Fruit fly (Drosophila melanogaster) whole organism, embryonic: Measurements from ENCODE around the gene CG42240.

Source experiments
- BEAF-32 ChIP-seq: fragments of 200-800 bp; sonication (Bioruptor generic); optimal IDR thresholded peaks from 3 replicates; lab custom pipeline; 2017; ENCODE audit warnings: missing biosample characterization, missing genetic modification characterization, mild to moderate bottlenecking, moderate library complexity, missing genetic modification reagents
- CG10462 ChIP-seq: fragments of 200-800 bp; sonication (Bioruptor generic); optimal IDR thresholded peaks from 2 replicates; lab custom pipeline; 2016; ENCODE audit warnings: missing biosample characterization, missing genetic modification characterization
- CG10979 ChIP-seq: fragments of 200-800 bp; sonication (Bioruptor generic); optimal IDR thresholded peaks from 2 replicates; lab custom pipeline; 2018; ENCODE audit warnings: missing biosample characterization, mild to moderate bottlenecking, missing genetic modification characterization, moderate library complexity
- CG11504 ChIP-seq: fragments of 200-800 bp; sonication (Bioruptor generic); optimal IDR thresholded peaks from 3 replicates; lab custom pipeline; 2019; ENCODE audit warnings: missing biosample characterization, mild to moderate bottlenecking, missing genetic modification characterization, moderate library complexity
- CG12769 ChIP-seq: fragments of 200-800 bp; sonication (Bioruptor generic); optimal IDR thresholded peaks from 2 replicates; lab custom pipeline; 2019; ENCODE audit warnings: missing biosample characterization, mild to moderate bottlenecking, missing genetic modification characterization, moderate library complexity
- CG13424 ChIP-seq: fragments of 200-800 bp; sonication (Bioruptor generic); optimal IDR thresholded peaks from 2 replicates; lab custom pipeline; 2019; ENCODE audit warnings: missing biosample characterization, mild to moderate bottlenecking, missing genetic modification characterization, moderate library complexity
- CG15073 ChIP-seq: fragments of 200-800 bp; sonication (Bioruptor generic); optimal IDR thresholded peaks from 2 replicates; lab custom pipeline; 2016; ENCODE audit warnings: missing biosample characterization, missing genetic modification characterization
- CG15269 ChIP-seq: fragments of 200-800 bp; sonication (Bioruptor generic); optimal IDR thresholded peaks from 2 replicates; lab custom pipeline; 2018; ENCODE audit warnings: missing biosample characterization, mild to moderate bottlenecking, missing genetic modification characterization, moderate library complexity
- CG17328 ChIP-seq: fragments of 200-800 bp; sonication (Bioruptor generic); IDR thresholded peaks from 2 replicates; pipeline ENCODE4 v1.3.6; 2022; ENCODE audit warnings: missing biosample characterization, missing genetic modification characterization
- CG17361 ChIP-seq: fragments of 200-800 bp; sonication (Bioruptor generic); IDR thresholded peaks from 3 replicates; pipeline ENCODE4 v1.3.6; 2022; ENCODE audit warnings: missing biosample characterization, missing genetic modification characterization
- CG1832 ChIP-seq: fragments of 200-800 bp; sonication (Bioruptor generic); optimal IDR thresholded peaks from 2 replicates; lab custom pipeline; 2017; ENCODE audit warnings: missing biosample characterization, mild to moderate bottlenecking, missing genetic modification characterization, inconsistent platforms
- CG2678 ChIP-seq: fragments of 200-800 bp; sonication (Bioruptor generic); optimal IDR thresholded peaks from 3 replicates; lab custom pipeline; 2019; ENCODE audit warnings: missing biosample characterization, mild to moderate bottlenecking, missing genetic modification characterization, moderate library complexity
- CG2712 ChIP-seq: fragments of 200-800 bp; optimal IDR thresholded peaks from 3 replicates; lab custom pipeline; 2019; ENCODE audit warnings: missing biosample characterization, mild to moderate bottlenecking, missing genetic modification characterization, moderate library complexity
- CG31224 ChIP-seq: fragments of 200-800 bp; sonication (Bioruptor generic); IDR thresholded peaks from 2 replicates; pipeline ENCODE4 v1.3.6; 2022; ENCODE audit warnings: missing biosample characterization, missing genetic modification characterization
- CG32772 ChIP-seq: fragments of 200-800 bp; sonication (Bioruptor generic); IDR thresholded peaks from 2 replicates; pipeline ENCODE4 v1.3.6; 2022; ENCODE audit warnings: missing biosample characterization, missing genetic modification characterization
- CG33557 ChIP-seq: fragments of 200-800 bp; sonication (Bioruptor generic); optimal IDR thresholded peaks from 2 replicates; lab custom pipeline; 2019; ENCODE audit warnings: missing biosample characterization, mild to moderate bottlenecking, missing genetic modification characterization, moderate library complexity
- CG7357 ChIP-seq: fragments of 200-800 bp; sonication (Bioruptor generic); IDR thresholded peaks from 3 replicates; pipeline ENCODE4 v1.3.6; 2022; ENCODE audit warnings: missing biosample characterization, missing genetic modification characterization
- CkIIα-i1 ChIP-seq: fragments of 200-800 bp; sonication (Bioruptor generic); IDR thresholded peaks from 2 replicates; pipeline ENCODE4 v1.3.6; 2022; ENCODE audit warnings: missing biosample characterization, missing genetic modification characterization
- Drgx ChIP-seq: fragments of 200-800 bp; sonication (Bioruptor generic); IDR thresholded peaks from 2 replicates; pipeline ENCODE4 v1.3.6; 2022; ENCODE audit warnings: missing biosample characterization, missing genetic modification characterization
- Eip74EF ChIP-seq, 2 experiments: fragments of 200-800 bp in 1 of 2; fragments of >200 bp in 1 of 2; sonication (Bioruptor generic) in 1 of 2; optimal IDR thresholded peaks; 2 replicates each; lab custom pipeline; 2017 to 2019; ENCODE audit warnings: missing biosample characterization in 2 of 2, missing genetic modification characterization in 2 of 2, mild to moderate bottlenecking in 1 of 2, moderate library complexity in 1 of 2
- Hr39 ChIP-seq: fragments of >200 bp; optimal IDR thresholded peaks from 2 replicates; lab custom pipeline; 2017
- Hr78 ChIP-seq, 2 experiments: fragments of 200-800 bp in 1 of 2; fragments of >200 bp in 1 of 2; sonication (Bioruptor generic) in 1 of 2; optimal IDR thresholded peaks; 2 replicates each; lab custom pipeline; 2017 to 2019; ENCODE audit warnings: missing biosample characterization in 2 of 2, missing genetic modification characterization in 2 of 2, mild to moderate bottlenecking in 1 of 2, moderate library complexity in 1 of 2
- Med ChIP-seq: fragments of 200-800 bp; sonication (Bioruptor generic); peaks from one replicate; lab custom pipeline; 2016; ENCODE audit warnings: missing biosample characterization, missing genetic modification characterization, mild to moderate bottlenecking, inconsistent platforms, moderate library complexity
- Oaz ChIP-seq: fragments of 200-800 bp; sonication (Bioruptor generic); IDR thresholded peaks from 2 replicates; pipeline ENCODE4 v1.3.6; 2022; ENCODE audit warnings: missing biosample characterization, missing genetic modification characterization
- Sox102F ChIP-seq: fragments of 200-800 bp; sonication (Bioruptor generic); optimal IDR thresholded peaks from 2 replicates; lab custom pipeline; 2018; ENCODE audit warnings: missing biosample characterization, mild to moderate bottlenecking, missing genetic modification characterization, moderate library complexity
- Ssrp ChIP-seq: fragments of 200-800 bp; sonication (Bioruptor generic); optimal IDR thresholded peaks from 2 replicates; lab custom pipeline; 2018; ENCODE audit warnings: missing biosample characterization, mild to moderate bottlenecking, missing genetic modification characterization, moderate library complexity
- bsh ChIP-seq, 2 experiments: fragments of 200-800 bp; sonication (Bioruptor generic); optimal IDR thresholded peaks; 2 replicates each; lab custom pipeline; 2017 to 2018; ENCODE audit warnings: mild to moderate bottlenecking in 2 of 2, missing biosample characterization in 2 of 2, missing genetic modification characterization in 2 of 2, moderate library complexity in 1 of 2
- corto ChIP-seq: fragments of 200-800 bp; sonication (Bioruptor generic); optimal IDR thresholded peaks from 2 replicates; lab custom pipeline; 2016; ENCODE audit warnings: missing biosample characterization, mild to moderate bottlenecking, missing genetic modification characterization, moderate library complexity
- dmrt99B ChIP-seq: fragments of 200-800 bp; sonication (Bioruptor generic); optimal IDR thresholded peaks from 2 replicates; lab custom pipeline; 2018; ENCODE audit warnings: missing biosample characterization, mild to moderate bottlenecking, missing genetic modification characterization, moderate library complexity
- dysf ChIP-seq: fragments of 200-800 bp; sonication (Bioruptor generic); IDR thresholded peaks from 3 replicates; pipeline ENCODE4 v1.3.6; 2022; ENCODE audit warnings: missing biosample characterization, missing genetic modification characterization
- gem ChIP-seq: fragments of 200-800 bp; sonication (Bioruptor generic); optimal IDR thresholded peaks from 2 replicates; lab custom pipeline; 2019; ENCODE audit warnings: missing biosample characterization, mild to moderate bottlenecking, missing genetic modification characterization, moderate library complexity
- grau ChIP-seq: fragments of 200-800 bp; optimal IDR thresholded peaks from 3 replicates; lab custom pipeline; 2019; ENCODE audit warnings: missing biosample characterization, mild to moderate bottlenecking, missing genetic modification characterization, moderate library complexity
- jigr1 ChIP-seq: fragments of 200-800 bp; sonication (Bioruptor generic); IDR thresholded peaks from 3 replicates; pipeline ENCODE4 v1.3.6; 2022; ENCODE audit warnings: missing biosample characterization, missing genetic modification characterization
- lab ChIP-seq: fragments of 200-800 bp; sonication (Bioruptor generic); optimal IDR thresholded peaks from 3 replicates; lab custom pipeline; 2017; ENCODE audit warnings: missing biosample characterization, missing genetic modification characterization, mild to moderate bottlenecking, moderate library complexity, missing genetic modification reagents
- nmo ChIP-seq: fragments of 200-800 bp; sonication (Bioruptor generic); optimal IDR thresholded peaks from 2 replicates; lab custom pipeline; 2018; ENCODE audit warnings: missing biosample characterization, mild to moderate bottlenecking, missing genetic modification characterization, moderate library complexity
- nom ChIP-seq: fragments of 200-800 bp; sonication (Bioruptor generic); optimal IDR thresholded peaks from 2 replicates; lab custom pipeline; 2017; ENCODE audit warnings: missing biosample characterization, missing genetic modification characterization, mild to moderate bottlenecking, moderate library complexity, missing genetic modification reagents
- onecut ChIP-seq: fragments of 200-800 bp; sonication (Bioruptor generic); IDR thresholded peaks from 2 replicates; pipeline ENCODE4 v1.3.6; 2022; ENCODE audit warnings: missing biosample characterization, missing genetic modification characterization
- pfk ChIP-seq: fragments of 200-800 bp; sonication (Bioruptor generic); optimal IDR thresholded peaks from 2 replicates; lab custom pipeline; 2018; ENCODE audit warnings: missing biosample characterization, mild to moderate bottlenecking, missing genetic modification characterization, moderate library complexity
- phol ChIP-seq: fragments of 200-800 bp; sonication (Bioruptor generic); optimal IDR thresholded peaks from 3 replicates; lab custom pipeline; 2018; ENCODE audit warnings: missing biosample characterization, mild to moderate bottlenecking, missing genetic modification characterization, moderate library complexity
- row ChIP-seq: fragments of 200-800 bp; sonication (Bioruptor generic); IDR thresholded peaks from 3 replicates; pipeline ENCODE4 v1.3.6; 2022; ENCODE audit warnings: missing biosample characterization, missing genetic modification characterization
- sr ChIP-seq: fragments of 200-800 bp; sonication (Bioruptor generic); IDR thresholded peaks from 3 replicates; pipeline ENCODE4 v1.3.6; 2022; ENCODE audit warnings: missing biosample characterization, missing genetic modification characterization
- tll ChIP-seq, 2 experiments: fragments of 200-800 bp in 1 of 2; fragments of >200 bp in 1 of 2; sonication (Bioruptor generic) in 1 of 2; optimal IDR thresholded peaks; 2 replicates each; lab custom pipeline; 2017 to 2019; ENCODE audit warnings: missing biosample characterization in 2 of 2, missing genetic modification characterization in 2 of 2, mild to moderate bottlenecking in 1 of 2, moderate library complexity in 1 of 2
- vvl ChIP-seq: fragments of 200-800 bp; sonication (Bioruptor generic); IDR thresholded peaks from 2 replicates; pipeline ENCODE4 v1.3.6; 2022; ENCODE audit warnings: missing biosample characterization, missing genetic modification characterization
- wdn ChIP-seq: fragments of 200-800 bp; sonication (Bioruptor generic); IDR thresholded peaks from 2 replicates; pipeline ENCODE4 v1.3.6; 2022; ENCODE audit warnings: missing biosample characterization, missing genetic modification characterization
- wor ChIP-seq: fragments of 200-800 bp; sonication (Bioruptor generic); IDR thresholded peaks from 2 replicates; pipeline ENCODE4 v1.3.6; 2022; ENCODE audit warnings: missing biosample characterization, missing genetic modification characterization

The CG42240 gene

DNA sequence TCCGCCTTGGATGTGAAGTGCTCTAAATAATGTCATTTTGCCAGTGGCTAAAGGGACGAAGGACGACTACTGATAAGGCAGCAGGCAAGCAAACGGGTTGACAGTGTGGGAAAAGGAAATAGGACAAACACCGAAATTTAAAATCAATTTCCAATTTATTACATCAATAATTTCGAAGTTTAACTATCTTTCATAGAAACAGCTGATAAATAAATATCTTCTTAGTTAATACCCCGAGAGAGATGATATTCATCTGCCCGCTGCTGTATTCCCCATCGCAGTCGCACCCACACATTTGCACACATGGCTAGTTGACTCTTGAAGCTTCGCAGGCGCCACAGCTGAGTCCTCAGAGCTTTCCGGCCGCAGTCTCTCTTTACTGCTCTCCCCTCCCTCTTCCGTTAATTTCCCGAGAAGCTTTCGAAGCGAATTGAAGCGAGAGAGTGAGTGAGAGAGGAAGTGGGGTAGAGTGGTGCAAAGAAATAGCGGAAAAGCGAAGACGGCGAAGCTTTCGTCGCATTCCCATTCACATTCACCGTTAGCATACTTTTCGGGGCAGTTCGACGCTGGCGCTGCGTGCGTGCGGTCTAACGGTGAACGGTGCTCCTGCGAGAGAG is 13.7 kb upstream of the CG42240 start (continued):
- 0 out of 3 replicates have a peak, but pooled peaks have one; percentile 38 for TF ChIP-seq CG7357 (GFP tag; lab: Robert Waterston, UW)
- no peak for TF ChIP-seq BEAF-32 (GFP tag; lab: Kevin White, UChicago)
- TF ChIP-seq pfk (GFP tag; lab: Kevin White, UChicago), result no peak
- TF ChIP-seq CG10462 (GFP tag; lab: Kevin White, UChicago), result no peak
- TF ChIP-seq CG15073 (GFP tag; lab: Kevin White, UChicago), result no peak
- TF ChIP-seq CG17328 (GFP tag; lab: Robert Waterston, UW), result peak; percentile 68
- no peak for TF ChIP-seq corto (GFP tag; lab: Kevin White, UChicago)
- TF ChIP-seq jigr1, result no peak
- TF ChIP-seq CG10979, result no peak
- TF ChIP-seq onecut, result peak; percentile 55

DNA sequence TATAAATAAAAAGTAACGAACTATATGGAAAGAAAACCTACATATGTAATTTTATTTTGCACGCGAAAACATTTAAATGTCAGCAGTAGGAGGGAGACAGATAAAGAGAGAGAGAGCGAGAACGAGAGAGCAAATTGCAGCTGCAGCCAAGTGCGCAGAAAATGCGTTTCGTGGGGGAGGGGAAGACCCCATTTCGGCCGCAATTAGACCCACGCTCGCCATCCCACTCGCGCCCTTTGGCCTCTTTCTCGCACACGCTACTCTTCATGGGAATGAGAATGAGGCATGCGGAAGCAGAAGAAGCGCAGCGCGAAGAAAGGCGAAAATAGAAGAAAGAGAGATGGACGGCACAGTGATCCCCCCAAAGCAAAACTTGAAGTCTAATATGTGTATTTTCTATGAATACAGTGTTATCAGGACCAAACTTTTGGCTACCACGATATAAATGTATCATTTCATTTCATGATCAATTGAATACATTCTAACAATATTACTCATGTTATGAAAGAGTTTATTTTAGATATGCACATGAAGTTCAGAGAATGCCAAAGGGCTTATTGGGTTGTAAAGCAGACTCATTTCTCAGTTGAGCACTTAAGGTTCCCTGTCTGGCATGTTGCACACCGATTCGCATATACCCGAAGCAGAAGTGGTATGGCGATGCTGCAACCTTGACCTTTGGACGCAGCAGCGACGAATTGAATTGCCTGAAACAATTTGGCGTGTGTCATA is 2.5 kb downstream of the CG42240 start:
- TF ChIP-seq vvl (GFP tag; lab: Robert Waterston, UW), result no peak
- peak; percentile 28 for TF ChIP-seq dmrt99B (tag; lab: Kevin White, UChicago)
- TF ChIP-seq grau (tag; lab: Kevin White, UChicago), result peak; percentile 53
- TF ChIP-seq Sox102F (GFP tag; lab: Kevin White, UChicago), result peak; percentile 22
- no peak for TF ChIP-seq wdn (GFP tag; lab: Robert Waterston, UW)
- TF ChIP-seq CG32772 (GFP tag; lab: Robert Waterston, UW), result 0 out of 2 replicates have a peak, but pooled peaks have one; percentile 16
- TF ChIP-seq dysf (GFP tag; lab: Robert Waterston, UW), result 0 out of 3 replicates have a peak, but pooled peaks have one; percentile 16
- peak; percentile 26 for TF ChIP-seq CG11504 (tag; lab: Kevin White, UChicago)
- TF ChIP-seq phol (tag; lab: Kevin White, UChicago), result peak; percentile 2
- peak; percentile 42; the same call in 1 of the 2 replicates for TF ChIP-seq Drgx (GFP tag; lab: Robert Waterston, UW)
- peak; percentile 26 for TF ChIP-seq CG13424
- peak; percentile 39; the same call in 2 of the 3 replicates for TF ChIP-seq row (GFP tag; lab: Robert Waterston, UW)
- peak; percentile 6 for TF ChIP-seq CG12769 (tag; lab: Kevin White, UChicago)
- TF ChIP-seq sr (GFP tag; lab: Robert Waterston, UW), result 0 out of 3 replicates have a peak, but pooled peaks have one; percentile 10
- TF ChIP-seq Oaz (GFP tag; lab: Robert Waterston, UW), result no peak
- TF ChIP-seq tll (GFP tag; optimal IDR thresholded peaks at IDR 0.05; lab: Kevin White, UChicago), result no peak
- peak in 1 of 2 experiments; percentile 26 for TF ChIP-seq Eip74EF (GFP tag; optimal IDR thresholded peaks at IDR 0.05; lab: Kevin White, UChicago)
- TF ChIP-seq CG2678 (tag; lab: Kevin White, UChicago), result peak; percentile 6
- peak; percentile 24; the same call in 1 of the 3 replicates for TF ChIP-seq CG17361 (GFP tag; lab: Robert Waterston, UW)
- TF ChIP-seq bsh (GFP tag; optimal IDR thresholded peaks at IDR 0.05; lab: Kevin White, UChicago), result peak; percentile 5 to 28
- TF ChIP-seq CkIIα-i1 (GFP tag; lab: Robert Waterston, UW), result no peak
- TF ChIP-seq Ssrp (tag; lab: Kevin White, UChicago), result peak; percentile 7
- peak; percentile 9 for TF ChIP-seq nmo (GFP tag; lab: Kevin White, UChicago)
- peak; percentile 12 for TF ChIP-seq CG15269 (tag; lab: Kevin White, UChicago)
- TF ChIP-seq nom (GFP tag; lab: Kevin White, UChicago), result peak; percentile 12
- peak; percentile 7 for TF ChIP-seq lab (GFP tag; lab: Kevin White, UChicago)
- no peak for TF ChIP-seq wor (GFP tag; lab: Robert Waterston, UW)
- TF ChIP-seq Hr78 (GFP tag; optimal IDR thresholded peaks at IDR 0.05; lab: Kevin White, UChicago), result peak in 1 of 2 experiments; percentile 76
- no peak for TF ChIP-seq Hr39
- no peak for TF ChIP-seq CG33557 (GFP tag; lab: Kevin White, UChicago)
- no peak for TF ChIP-seq CG31224 (GFP tag; lab: Robert Waterston, UW)
- peak; percentile 17 for TF ChIP-seq CG1832
- peak; percentile 1 for TF ChIP-seq CG2712
- TF ChIP-seq Med (GFP tag; lab: Kevin White, UChicago), result peak; percentile 60
- peak; percentile 31 for TF ChIP-seq gem
